Worm (Caenorhabditis elegans) whole organism, L3 larva: Measurements from ENCODE around the gene fbxb-17.
"Not testable (repeated sequence)": the region's sequence is repeated elsewhere in the genome, so short reads cannot be mapped to it uniquely, and the experiment has no call there.

Experiments used
- R02D3.7 ChIP-seq: fragments of 150-350 bp; optimal IDR thresholded peaks from 2 replicates; lab custom pipeline; 2014; ENCODE audit warnings: missing biosample characterization, missing genetic modification characterization
- ZK546.5 ChIP-seq: sonication (generic microtip); optimal IDR thresholded peaks from 2 replicates; lab custom pipeline; 2017; ENCODE audit warnings: missing biosample characterization, missing genetic modification characterization
- aly-2 ChIP-seq: fragments of 150-350 bp; optimal IDR thresholded peaks from 2 replicates; lab custom pipeline; 2014; ENCODE audit warnings: missing biosample characterization, missing genetic modification characterization
- ama-1 ChIP-seq: fragments of 150-350 bp; optimal IDR thresholded peaks from 2 replicates; lab custom pipeline; 2018
- ceh-28 ChIP-seq: fragments of 150-350 bp; optimal IDR thresholded peaks from 2 replicates; lab custom pipeline; 2014; ENCODE audit warnings: missing biosample characterization, missing genetic modification reagents, missing genetic modification characterization
- ceh-82 ChIP-seq: fragments of 150-350 bp; optimal IDR thresholded peaks from 2 replicates; lab custom pipeline; 2014; ENCODE audit warnings: missing biosample characterization, missing genetic modification characterization
- elt-2 ChIP-seq: sonication (generic microtip); optimal IDR thresholded peaks from 2 replicates; lab custom pipeline; 2016; ENCODE audit warnings: missing genetic modification reagents, mild to moderate bottlenecking, missing genetic modification characterization, missing compliant biosample characterization
- eor-1 ChIP-seq, 2 experiments: fragments of 150-350 bp; optimal IDR thresholded peaks; 2 replicates each; lab custom pipeline; 2014 to 2018; ENCODE audit warnings: missing biosample characterization in 2 of 2, missing genetic modification characterization in 2 of 2
- fkh-10 ChIP-seq: sonication (generic microtip); optimal IDR thresholded peaks from 2 replicates; lab custom pipeline; 2017; ENCODE audit warnings: missing biosample characterization, missing genetic modification reagents, missing genetic modification characterization
- hmg-11 ChIP-seq: sonication (generic microtip); optimal IDR thresholded peaks from 2 replicates; lab custom pipeline; 2016; ENCODE audit warnings: missing genetic modification characterization, missing compliant biosample characterization
- lin-15B ChIP-seq: fragments of 150-350 bp; optimal IDR thresholded peaks from 2 replicates; lab custom pipeline; 2014; ENCODE audit warnings: missing biosample characterization, missing genetic modification characterization
- lin-39 ChIP-seq: fragments of 150-350 bp; optimal IDR thresholded peaks from 2 replicates; lab custom pipeline; 2018; ENCODE audit warnings: missing biosample characterization, missing genetic modification reagents, missing genetic modification characterization
- lsy-12 ChIP-seq: sonication (generic microtip); optimal IDR thresholded peaks from 2 replicates; lab custom pipeline; 2016; ENCODE audit warnings: mild to moderate bottlenecking, missing genetic modification characterization, missing compliant biosample characterization
- mdl-1 ChIP-seq: fragments of 150-350 bp; optimal IDR thresholded peaks from 2 replicates; lab custom pipeline; 2014; ENCODE audit warnings: missing biosample characterization, missing genetic modification characterization
- nhr-11 ChIP-seq: fragments of 150-350 bp; optimal IDR thresholded peaks from 2 replicates; lab custom pipeline; 2014; ENCODE audit warnings: missing biosample characterization, missing genetic modification characterization
- nhr-12 ChIP-seq: fragments of 150-350 bp; optimal IDR thresholded peaks from 2 replicates; lab custom pipeline; 2014; ENCODE audit warnings: missing biosample characterization, missing genetic modification characterization
- nhr-23 ChIP-seq: fragments of 150-350 bp; optimal IDR thresholded peaks from 2 replicates; lab custom pipeline; 2014; ENCODE audit warnings: missing biosample characterization, missing genetic modification reagents, missing genetic modification characterization
- nhr-237 ChIP-seq: fragments of 150-350 bp; optimal IDR thresholded peaks from 2 replicates; lab custom pipeline; 2014; ENCODE audit warnings: missing biosample characterization, missing genetic modification characterization
- nhr-43 ChIP-seq: sonication (generic microtip); optimal IDR thresholded peaks from 2 replicates; lab custom pipeline; 2016; ENCODE audit warnings: mild to moderate bottlenecking, missing genetic modification characterization, missing compliant biosample characterization; ENCODE audit not compliant: poor library complexity, severe bottlenecking
- nhr-76 ChIP-seq: fragments of 150-350 bp; sonication (generic microtip); optimal IDR thresholded peaks from 5 replicates; lab custom pipeline; 2014; ENCODE audit warnings: missing biosample characterization, missing genetic modification characterization
- pqm-1 ChIP-seq: fragments of 150-350 bp; optimal IDR thresholded peaks from 2 replicates; lab custom pipeline; 2017; ENCODE audit warnings: missing biosample characterization, missing genetic modification characterization, inconsistent platforms
- skn-1 ChIP-seq: fragments of 150-350 bp; optimal IDR thresholded peaks from 2 replicates; lab custom pipeline; 2014; ENCODE audit warnings: missing biosample characterization, missing genetic modification characterization
- tbx-2 ChIP-seq: sonication (generic microtip); optimal IDR thresholded peaks from 2 replicates; lab custom pipeline; 2016; ENCODE audit warnings: mild to moderate bottlenecking, missing genetic modification characterization, missing compliant biosample characterization
- unc-39 ChIP-seq: sonication (generic microtip); optimal IDR thresholded peaks from 4 replicates; lab custom pipeline; 2017; ENCODE audit warnings: missing biosample characterization, missing genetic modification characterization
- unc-62 ChIP-seq: fragments of 150-350 bp; sonication (generic microtip); optimal IDR thresholded peaks from 4 replicates; lab custom pipeline; 2014; ENCODE audit warnings: missing biosample characterization, missing genetic modification reagents, missing genetic modification characterization

Gene fbxb-17

ce11 chrII:1676088-1676487 lies at the start of gene fbxb-17:
Gene fbxb-17, plus strand, starts transcription at chrII:1676388.
- TF ChIP-seq nhr-76 (tag; lab: Kevin White, UChicago) (no peak), skn-1 (no peak), ZK546.5 (no peak), ama-1 (lab: Kevin White, UChicago) (no peak), R02D3.7 (no peak), mdl-1 (tag; lab: Kevin White, UChicago) (no peak), aly-2 (tag; lab: Kevin White, UChicago) (no peak)

ce11 chrII:1627783-1628182 lies 48.4 kb upstream of the fbxb-17 start, which contains the start of gene C08E3.15:
Gene C08E3.15, minus strand, starts transcription at chrII:1627883.
- not testable (repeated sequence) for TF ChIP-seq lin-15B, nhr-43, nhr-11 (tag; lab: Kevin White, UChicago)

- TF ChIP-seq unc-62 (GFP tag; lab: Kevin White, UChicago); hmg-11 (tag; lab: Kevin White, UChicago); tbx-2 (tag; lab: Kevin White, UChicago): not testable (repeated sequence)
- TF ChIP-seq, all 47 proteins: peak for 0; not testable (repeated sequence) for 47
These were observed 44.0 kb upstream of the fbxb-17 start, which contains the start of gene C08E3.13 for ce11 chrII:1632216-1632615. Gene C08E3.13, minus strand, starts transcription at chrII:1632316.

- TF ChIP-seq lsy-12, nhr-12, nhr-11 (tag; lab: Kevin White, UChicago): not testable (repeated sequence)
These were observed 42.7 kb upstream of the fbxb-17 start, which contains the start of gene C08E3.1 for ce11 chrII:1633490-1633889. Gene C08E3.1, plus strand, starts transcription at chrII:1633790.

- TF ChIP-seq nhr-12 (tag; lab: Kevin White, UChicago), result no peak
- TF ChIP-seq elt-2 (tag; lab: Kevin White, UChicago), result peak; percentile 70
- no peak for TF ChIP-seq fkh-10 (GFP tag; lab: Kevin White, UChicago)
- TF ChIP-seq ceh-82 (tag; lab: Kevin White, UChicago), result no peak
- TF ChIP-seq pqm-1 (tag; lab: Kevin White, UChicago), result peak; percentile 47
- TF ChIP-seq, all 47 proteins: peak for 2
These were observed 40.2 kb upstream of the fbxb-17 start for ce11 chrII:1635969-1636368.

ce11 chrII:1636392-1636791 lies 39.8 kb upstream of the fbxb-17 start, which contains the start of gene srg-20:
Gene srg-20, plus strand, starts transcription at chrII:1636692.
- TF ChIP-seq ceh-28, lin-39, nhr-76 (tag; lab: Kevin White, UChicago): not testable (repeated sequence)

- no peak for TF ChIP-seq lin-15B (tag; lab: Kevin White, UChicago)
- TF ChIP-seq tbx-2 (tag; lab: Kevin White, UChicago), result no peak
- no peak for TF ChIP-seq unc-62 (GFP tag; lab: Kevin White, UChicago)
- no peak for TF ChIP-seq mdl-1 (tag; lab: Kevin White, UChicago)
These were observed 35.7 kb upstream of the fbxb-17 start, which contains the start of gene srh-72 for ce11 chrII:1640496-1640895. Gene srh-72, minus strand, starts transcription at chrII:1640596.

ce11 chrII:1644777-1645348 lies 31.3 kb upstream of the fbxb-17 start, which contains the start of gene ZC204.6:
Gene ZC204.6, minus strand, starts transcription at chrII:1644827.
- TF ChIP-seq unc-62 (GFP tag; lab: Kevin White, UChicago) (no peak), unc-39 (no peak), lsy-12 (tag; lab: Kevin White, UChicago) (no peak), elt-2 (tag; lab: Kevin White, UChicago) (no peak), fkh-10 (GFP tag; lab: Kevin White, UChicago) (no peak), nhr-237 (tag; lab: Kevin White, UChicago) (no peak), eor-1 (tag; optimal IDR thresholded peaks at IDR 0.05; lab: Kevin White, UChicago) (no peak), nhr-23 (tag; lab: Kevin White, UChicago) (no peak)
